Worm (Caenorhabditis elegans): Measurements from ENCODE around the gene ZK1248.17.

DNA sequence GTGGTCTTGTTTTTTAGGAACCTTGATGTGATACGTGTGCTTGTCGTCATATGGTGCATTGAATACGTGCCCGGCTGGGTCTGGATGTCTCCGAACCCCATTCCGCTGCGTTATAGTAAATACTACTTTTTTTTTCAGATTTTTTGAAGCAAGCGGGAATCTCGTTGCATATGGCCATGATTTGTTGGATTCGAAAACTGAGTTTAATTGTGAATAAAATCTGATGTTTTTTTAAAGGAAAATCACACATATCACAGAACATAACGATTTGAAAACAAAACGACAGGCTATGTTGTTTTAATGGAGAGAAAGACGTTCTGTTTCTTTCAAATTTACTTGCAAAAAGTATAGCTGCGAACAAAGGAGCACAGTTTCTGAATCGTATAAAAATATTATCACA, at the start of gene ZK1248.17, which contains the start of gene H41C03.3:
- TF ChIP-seq cog-1 (tag; optimal IDR thresholded peaks at IDR 0.05), result no peak
- TF ChIP-seq klf-2 (GFP tag; conservative IDR thresholded peaks at IDR 0.05), result no peak
- no peak for TF ChIP-seq med-1 (GFP tag; optimal IDR thresholded peaks at IDR 0.05; ENCODE audit: insufficient read depth)
- no peak for TF ChIP-seq ztf-23 (GFP tag; IDR thresholded peaks at IDR 0.05)
- TF ChIP-seq flt-1 (GFP tag; IDR thresholded peaks at IDR 0.05), result no peak
